Fruit fly (Drosophila melanogaster): ENCODE measurements around the gene CG9427.
A peak's percentile ranks its signal among the peaks of the same experiment; 100 is the strongest.

Gene CG9427

dm6 chr3R:9577382-9578137 is 49.2 kb downstream of the CG9427 start, which contains the start of the genes Kap-alpha3 and Son (continued):
- peak; percentile 89 for TF ChIP-seq CG32532 (GFP tag; IDR thresholded peaks at IDR 0.05)
- TF ChIP-seq Tbp (GFP tag; optimal IDR thresholded peaks at IDR 0.05), result no peak
- TF ChIP-seq CG6791 (GFP tag; IDR thresholded peaks at IDR 0.05; ENCODE audit: partially characterized antibody), result peak; percentile 75
- peak; percentile 83 for TF ChIP-seq ewg (GFP tag; optimal IDR thresholded peaks at IDR 0.05)
- TF ChIP-seq CG9437 (GFP tag; optimal IDR thresholded peaks at IDR 0.05), result peak; percentile 97
- peak; percentile 87 for TF ChIP-seq Rx (GFP tag; IDR thresholded peaks at IDR 0.05)
- peak; percentile 91 for TF ChIP-seq CG4707 (GFP tag; optimal IDR thresholded peaks at IDR 0.05)
- TF ChIP-seq gsb (GFP tag; IDR thresholded peaks at IDR 0.05), result peak; percentile 68
- peak; percentile 80 for TF ChIP-seq Jarid2 (GFP tag; optimal IDR thresholded peaks at IDR 0.05)
- peak; percentile 88 for TF ChIP-seq vfl (GFP tag; optimal IDR thresholded peaks at IDR 0.05)
- TF ChIP-seq dm (GFP tag; optimal IDR thresholded peaks at IDR 0.05), result peak; percentile 96
- TF ChIP-seq dysf (GFP tag; IDR thresholded peaks at IDR 0.05), result peak; percentile 88
- peak; percentile 88 for TF ChIP-seq CG1529 (GFP tag; optimal IDR thresholded peaks at IDR 0.05)
- peak in 1 of 2 experiments; percentile 85 for TF ChIP-seq insv (GFP tag; optimal IDR thresholded peaks at IDR 0.05)
- TF ChIP-seq CG10565 (GFP tag; optimal IDR thresholded peaks at IDR 0.05), result peak; percentile 79
- TF ChIP-seq sr (GFP tag; IDR thresholded peaks at IDR 0.05), result peak; percentile 89
- peak; percentile 94 for TF ChIP-seq Fer1 (GFP tag; optimal IDR thresholded peaks at IDR 0.05)
- TF ChIP-seq btn (GFP tag; optimal IDR thresholded peaks at IDR 0.05), result peak; percentile 90
- TF ChIP-seq CG10959 (GFP tag; IDR thresholded peaks at IDR 0.05), result peak; percentile 78
- peak; percentile 53; the same call in 2 of the 3 replicates for TF ChIP-seq CG6175 (GFP tag; IDR thresholded peaks at IDR 0.05)
- TF ChIP-seq Meics (GFP tag; optimal IDR thresholded peaks at IDR 0.05), result peak; percentile 95
- TF ChIP-seq CG1603 (tag; optimal IDR thresholded peaks at IDR 0.05), result peak; percentile 73
- TF ChIP-seq Bdp1 (GFP tag; optimal IDR thresholded peaks at IDR 0.05), result peak; percentile 91
- TF ChIP-seq CrebB (tag; optimal IDR thresholded peaks at IDR 0.05), result peak; percentile 91
- peak; percentile 83 for TF ChIP-seq stc (GFP tag; IDR thresholded peaks at IDR 0.05)
- peak; percentile 89 for TF ChIP-seq CG2678 (tag; optimal IDR thresholded peaks at IDR 0.05)
- peak; percentile 88 for TF ChIP-seq CG4820 (GFP tag; optimal IDR thresholded peaks at IDR 0.05)
- TF ChIP-seq Taf1 (GFP tag; IDR thresholded peaks at IDR 0.05), result peak; percentile 60; the same call in 1 of the 2 replicates
- TF ChIP-seq Stat92E (GFP tag; optimal IDR thresholded peaks at IDR 0.05), result peak in 1 of 3 experiments; percentile 60
- peak; percentile 90 for TF ChIP-seq ind (GFP tag; optimal IDR thresholded peaks at IDR 0.05)
- no peak for TF ChIP-seq usp (GFP tag; optimal IDR thresholded peaks at IDR 0.05)
- TF ChIP-seq jumu (GFP tag; optimal IDR thresholded peaks at IDR 0.05), result peak; percentile 89
- TF ChIP-seq CG14710 (tag; optimal IDR thresholded peaks at IDR 0.05), result peak; percentile 95
- TF ChIP-seq Scr (GFP tag; IDR thresholded peaks at IDR 0.05; ENCODE audit: partially characterized antibody), result peak; percentile 91
- TF ChIP-seq run (tag; optimal IDR thresholded peaks at IDR 0.05), result peak; percentile 78
- TF ChIP-seq cg (GFP tag; optimal IDR thresholded peaks at IDR 0.05), result peak; percentile 82
- TF ChIP-seq gsb-n (tag; optimal IDR thresholded peaks at IDR 0.05), result peak; percentile 82
- peak; percentile 93 for TF ChIP-seq Rfx (GFP tag; IDR thresholded peaks at IDR 0.05)
- TF ChIP-seq CTCF (GFP tag; optimal IDR thresholded peaks at IDR 0.05), result peak; percentile 63
- TF ChIP-seq CG10654 (GFP tag; optimal IDR thresholded peaks at IDR 0.05), result peak; percentile 90
- TF ChIP-seq Fer3 (tag; optimal IDR thresholded peaks at IDR 0.05), result peak; percentile 93
- peak; percentile 86 for TF ChIP-seq CG1602 (GFP tag; optimal IDR thresholded peaks at IDR 0.05)
- peak; percentile 95 for TF ChIP-seq row (GFP tag; IDR thresholded peaks at IDR 0.05)
- no peak for TF ChIP-seq Dfd (GFP tag; optimal IDR thresholded peaks at IDR 0.05)
- TF ChIP-seq ERR (GFP tag; optimal IDR thresholded peaks at IDR 0.05), result peak; percentile 85
- peak; percentile 96 for TF ChIP-seq caup (GFP tag; optimal IDR thresholded peaks at IDR 0.05; ENCODE audit: severe bottlenecking)
- peak; percentile 47; the same call in 1 of the 2 replicates for TF ChIP-seq Drgx (GFP tag; IDR thresholded peaks at IDR 0.05)
- peak; percentile 91 for TF ChIP-seq CG1647 (GFP tag; optimal IDR thresholded peaks at IDR 0.05)
- TF ChIP-seq CG31441 (GFP tag; IDR thresholded peaks at IDR 0.05), result peak; percentile 90
- peak; percentile 95 for TF ChIP-seq fu2 (GFP tag; optimal IDR thresholded peaks at IDR 0.05)

Measured in whole organism, embryonic.